Worm (Caenorhabditis elegans): ENCODE measurements around the gene srj-55.

ce11 chrV:2872947-2873346 is 15.2 kb upstream of the srj-55 start:
- TF ChIP-seq lsl-1 (GFP tag; optimal IDR thresholded peaks at IDR 0.05) (no peak), unc-130 (GFP tag; optimal IDR thresholded peaks at IDR 0.05) (no peak), unc-62 (GFP tag; optimal IDR thresholded peaks at IDR 0.05) (no peak), tbp1 (GFP tag; optimal IDR thresholded peaks at IDR 0.05) (no peak), ccch-3 (GFP tag; optimal IDR thresholded peaks at IDR 0.05) (no peak), ztf-25 (GFP tag; IDR thresholded peaks at IDR 0.05) (no peak), T07F8.4 (tag; optimal IDR thresholded peaks at IDR 0.05) (no peak), ztf-26 (tag; optimal IDR thresholded peaks at IDR 0.05) (no peak), cebp-1 (GFP tag; IDR thresholded peaks at IDR 0.05) (no peak), cebp-1 (tag; optimal IDR thresholded peaks at IDR 0.05) (no peak), lag-1 (GFP tag; IDR thresholded peaks at IDR 0.05) (no peak), zim-3 (tag; optimal IDR thresholded peaks at IDR 0.05) (no peak), sea-2 (GFP tag; IDR thresholded peaks at IDR 0.05) (no peak), snpc-3.4 (tag; optimal IDR thresholded peaks at IDR 0.05) (no peak), hsf-1 (GFP tag; IDR thresholded peaks at IDR 0.05) (no peak)
